Fruit fly (Drosophila melanogaster) whole organism, prepupa: Measurements from ENCODE around the gene CG34107.

Source experiments
- CG1621 ChIP-seq: fragments of 200-800 bp; sonication (Bioruptor generic); optimal IDR thresholded peaks from 3 replicates; lab custom pipeline; 2018; ENCODE audit warnings: missing biosample characterization, mild to moderate bottlenecking, missing genetic modification characterization
- CG3919 ChIP-seq: fragments of 200-800 bp; sonication (Bioruptor generic); optimal IDR thresholded peaks from 3 replicates; lab custom pipeline; 2016; ENCODE audit warnings: missing biosample characterization, missing genetic modification characterization
- CG4318 ChIP-seq: fragments of 200-800 bp; sonication (Bioruptor generic); optimal IDR thresholded peaks from 3 replicates; lab custom pipeline; 2017; ENCODE audit warnings: missing biosample characterization, mild to moderate bottlenecking, missing genetic modification characterization
- CG6276 ChIP-seq: fragments of 200-800 bp; sonication (Bioruptor generic); optimal IDR thresholded peaks from 2 replicates; lab custom pipeline; 2017; ENCODE audit warnings: missing biosample characterization, mild to moderate bottlenecking, missing genetic modification characterization
- CG7368 ChIP-seq: fragments of 200-800 bp; sonication (Bioruptor generic); optimal IDR thresholded peaks from 3 replicates; lab custom pipeline; 2016; ENCODE audit warnings: missing biosample characterization, missing genetic modification characterization
- CG8119 ChIP-seq: fragments of 200-800 bp; sonication (Bioruptor generic); IDR thresholded peaks from 3 replicates; pipeline ENCODE4 v1.3.6; 2022; ENCODE audit warnings: missing biosample characterization, missing genetic modification characterization
- Ets21C ChIP-seq: fragments of 200-800 bp; sonication (Bioruptor generic); optimal IDR thresholded peaks from 3 replicates; lab custom pipeline; 2016; ENCODE audit warnings: missing biosample characterization, missing genetic modification characterization
- Ets96B ChIP-seq: fragments of 200-800 bp; optimal IDR thresholded peaks from 2 replicates; lab custom pipeline; 2019; ENCODE audit warnings: missing biosample characterization, mild to moderate bottlenecking, missing genetic modification characterization, moderate library complexity
- Smox ChIP-seq: fragments of 200-800 bp; sonication (Bioruptor generic); optimal IDR thresholded peaks from 3 replicates; lab custom pipeline; 2016; ENCODE audit warnings: missing biosample characterization, missing genetic modification characterization
- Sox102F ChIP-seq: fragments of 200-800 bp; sonication (Bioruptor generic); optimal IDR thresholded peaks from 2 replicates; lab custom pipeline; 2016; ENCODE audit warnings: missing biosample characterization, mild to moderate bottlenecking, missing genetic modification characterization
- achi ChIP-seq: fragments of 200-800 bp; sonication (Bioruptor generic); optimal IDR thresholded peaks from 3 replicates; lab custom pipeline; 2016; ENCODE audit warnings: missing biosample characterization, missing genetic modification characterization
- dac ChIP-seq: fragments of 200-800 bp; sonication (Bioruptor generic); optimal IDR thresholded peaks from 2 replicates; lab custom pipeline; 2017; ENCODE audit warnings: missing biosample characterization, mild to moderate bottlenecking, missing genetic modification characterization
- pdm3 ChIP-seq: fragments of 200-800 bp; sonication (Bioruptor generic); optimal IDR thresholded peaks from 3 replicates; lab custom pipeline; 2016; ENCODE audit warnings: missing biosample characterization, missing genetic modification characterization
- ss ChIP-seq, 2 experiments: fragments of 200-800 bp; sonication (Bioruptor generic); optimal IDR thresholded peaks; 2 replicates in 1 of 2; 3 replicates in 1 of 2; lab custom pipeline; 2017 to 2018; ENCODE audit warnings: mild to moderate bottlenecking in 2 of 2, missing biosample characterization in 2 of 2, missing genetic modification characterization in 2 of 2, moderate library complexity in 1 of 2

- TF ChIP-seq pdm3 (GFP tag; lab: Kevin White, UChicago) (peak; percentile 36), ss (GFP tag; optimal IDR thresholded peaks at IDR 0.05; lab: Kevin White, UChicago) (no peak), CG8119 (GFP tag; lab: Robert Waterston, UW) (peak; percentile 55; the same call in 1 of the 3 replicates), achi (GFP tag; lab: Kevin White, UChicago) (no peak), dac (GFP tag; lab: Kevin White, UChicago) (no peak), CG6276 (GFP tag; lab: Kevin White, UChicago) (peak; percentile 43), Ets96B (tag; lab: Kevin White, UChicago) (no peak), CG3919 (GFP tag; lab: Kevin White, UChicago) (peak; percentile 9), Ets21C (GFP tag; lab: Kevin White, UChicago) (no peak), CG4318 (GFP tag; lab: Kevin White, UChicago) (no peak), CG1621 (tag; lab: Kevin White, UChicago) (no peak), Smox (GFP tag; lab: Kevin White, UChicago) (no peak), Sox102F (GFP tag; lab: Kevin White, UChicago) (no peak), CG7368 (GFP tag; lab: Kevin White, UChicago) (no peak)
These were observed 48.0 kb downstream of the CG34107 start for dm6 chr3R:10272695-10273094.
